Worm (Caenorhabditis elegans): ENCODE data around the gene srw-120.

DNA sequence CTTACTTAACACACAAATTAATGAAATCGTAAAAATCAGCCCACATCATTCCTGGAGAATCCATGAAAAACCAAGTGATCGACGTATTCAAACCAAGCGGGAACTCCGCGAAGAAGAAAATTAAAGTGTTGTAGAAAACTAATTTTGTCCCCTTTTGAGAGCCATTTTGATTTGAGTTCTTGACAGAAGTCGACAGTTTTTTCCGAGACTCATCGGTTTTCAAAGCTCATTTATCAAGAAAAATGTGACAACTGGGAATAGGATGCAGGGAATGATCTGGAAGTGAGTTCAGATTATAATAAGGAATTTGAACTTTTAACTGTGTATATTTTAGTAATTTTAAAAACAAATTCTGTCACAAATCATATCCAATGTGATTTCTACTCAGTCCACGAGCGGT, 15.4 kb upstream of the srw-120 start, which contains the start of gene srw-135:
- TF ChIP-seq ama-1 (optimal IDR thresholded peaks at IDR 0.05), result no peak
- TF ChIP-seq scrt-1 (GFP tag; IDR thresholded peaks at IDR 0.05), result no peak
- no peak for TF ChIP-seq hnd-1 (tag; optimal IDR thresholded peaks at IDR 0.05)
- no peak for TF ChIP-seq F13C5.2 (tag; optimal IDR thresholded peaks at IDR 0.05)
- TF ChIP-seq flt-1 (GFP tag; IDR thresholded peaks at IDR 0.05), result no peak
- TF ChIP-seq tbx-37 (GFP tag; conservative IDR thresholded peaks at IDR 0.05), result no peak
- no peak for TF ChIP-seq tra-4 (tag; optimal IDR thresholded peaks at IDR 0.05)

All from whole organism, early embryonic.